Worm (Caenorhabditis elegans): Measurements from ENCODE around the gene srx-2.

srx-2 gene

ce11 chrV:8977895-8978294 is 31.4 kb upstream of the srx-2 start:
- TF ChIP-seq mdl-1 (tag; optimal IDR thresholded peaks at IDR 0.05) (no peak), pqm-1 (tag; optimal IDR thresholded peaks at IDR 0.05) (peak; percentile 46), daf-16 (GFP tag; optimal IDR thresholded peaks at IDR 0.05) (no peak), daf-16 (tag; optimal IDR thresholded peaks at IDR 0.05) (peak; percentile 66), madf-5 (GFP tag; IDR thresholded peaks at IDR 0.05) (no peak), egl-43 (GFP tag; IDR thresholded peaks at IDR 0.05) (no peak), ceh-28 (tag; optimal IDR thresholded peaks at IDR 0.05) (no peak), Y5F2A.4 (GFP tag; optimal IDR thresholded peaks at IDR 0.05) (no peak), unc-62 (GFP tag; optimal IDR thresholded peaks at IDR 0.05 in 1 of 2) (no peak), unc-62 (tag; optimal IDR thresholded peaks at IDR 0.05) (no peak), php-3 (GFP tag; IDR thresholded peaks at IDR 0.05) (0 out of 2 replicates have a peak, but pooled peaks have one; percentile 14), spr-3 (GFP tag; optimal IDR thresholded peaks at IDR 0.05) (no peak), nhr-237 (tag; optimal IDR thresholded peaks at IDR 0.05) (no peak), attf-4 (tag; optimal IDR thresholded peaks at IDR 0.05) (no peak), ceh-62 (tag; optimal IDR thresholded peaks at IDR 0.05) (no peak), R02D3.7 (tag; optimal IDR thresholded peaks at IDR 0.05) (no peak), lin-38 (GFP tag; IDR thresholded peaks at IDR 0.05) (no peak), lin-29 (GFP tag; IDR thresholded peaks at IDR 0.05) (no peak), tra-1 (GFP tag; IDR thresholded peaks at IDR 0.05) (no peak), ctbp-1 (GFP tag; IDR thresholded peaks at IDR 0.05) (no peak), lin-15B (tag; optimal IDR thresholded peaks at IDR 0.05) (no peak), hmg-1.1 (GFP tag; IDR thresholded peaks at IDR 0.05) (no peak), aha-1 (tag) (no peak), lin-39 (tag; optimal IDR thresholded peaks at IDR 0.05) (no peak)

- no peak for TF ChIP-seq dve-1 (tag; optimal IDR thresholded peaks at IDR 0.05; ENCODE audit: insufficient read depth)
- no peak for TF ChIP-seq lim-7 (GFP tag; IDR thresholded peaks at IDR 0.05)
- no peak for TF ChIP-seq R02D3.7 (tag; optimal IDR thresholded peaks at IDR 0.05)
- no peak for TF ChIP-seq egl-27 (tag; optimal IDR thresholded peaks at IDR 0.05)
- no peak for TF ChIP-seq nhr-6 (tag; optimal IDR thresholded peaks at IDR 0.05)
- TF ChIP-seq madf-5 (GFP tag; IDR thresholded peaks at IDR 0.05) = no peak
- no peak for TF ChIP-seq F37D6.2 (tag; optimal IDR thresholded peaks at IDR 0.05)
- TF ChIP-seq Y75B8A.6 (GFP tag; IDR thresholded peaks at IDR 0.05) = no peak
- no peak for TF ChIP-seq ama-1 (optimal IDR thresholded peaks at IDR 0.05)
- TF ChIP-seq fos-1 (tag; optimal IDR thresholded peaks at IDR 0.05) = no peak
- no peak for TF ChIP-seq zip-11 (GFP tag; IDR thresholded peaks at IDR 0.05)
- TF ChIP-seq nhr-41 (GFP tag; IDR thresholded peaks at IDR 0.05) = no peak
- no peak for TF ChIP-seq dmd-6 (GFP tag; IDR thresholded peaks at IDR 0.05)
- no peak for TF ChIP-seq dmd-9 (GFP tag; IDR thresholded peaks at IDR 0.05)
These were observed 28.4 kb upstream of the srx-2 start, which contains the start of gene str-84 for ce11 chrV:8980845-8981244. Gene str-84 (minus strand): TSS chrV:8980945.

ce11 chrV:8983604-8984003 is 25.7 kb upstream of the srx-2 start, which contains the start of gene str-86:
Gene str-86 (minus strand): TSS chrV:8983704.
- TF ChIP-seq ceh-28 (tag; optimal IDR thresholded peaks at IDR 0.05) (no peak), F44E2.7 (GFP tag; IDR thresholded peaks at IDR 0.05) (no peak), ces-1 (GFP tag; optimal IDR thresholded peaks at IDR 0.05) (no peak), daf-19 (GFP tag; conservative IDR thresholded peaks at IDR 0.05) (no peak), nhr-42 (GFP tag; IDR thresholded peaks at IDR 0.05) (no peak), mdt-29 (GFP tag; IDR thresholded peaks at IDR 0.05) (no peak), pqm-1 (tag; optimal IDR thresholded peaks at IDR 0.05) (no peak), rbr-2 (tag; optimal IDR thresholded peaks at IDR 0.05) (no peak), gei-8 (GFP tag; optimal IDR thresholded peaks at IDR 0.05) (no peak), ceh-62 (tag; optimal IDR thresholded peaks at IDR 0.05) (no peak), lin-13 (GFP tag; optimal IDR thresholded peaks at IDR 0.05) (no peak), vab-7 (GFP tag; IDR thresholded peaks at IDR 0.05) (no peak), T20F7.1 (GFP tag; optimal IDR thresholded peaks at IDR 0.05) (no peak), dmd-6 (GFP tag; IDR thresholded peaks at IDR 0.05) (no peak)

Data from whole organism, L4 larva.